Fruit fly (Drosophila melanogaster) whole organism, embryonic: ENCODE results near the gene Pdzd8.

Experiments used
- Atf3 ChIP-seq: fragments of 200-800 bp; sonication (Bioruptor generic); optimal IDR thresholded peaks from 3 replicates; lab custom pipeline; 2016; ENCODE audit warnings: missing biosample characterization, missing genetic modification characterization
- Bteb2 ChIP-seq: fragments of 200-800 bp; sonication (Bioruptor generic); optimal IDR thresholded peaks from 2 replicates; lab custom pipeline; 2016; ENCODE audit warnings: missing biosample characterization, missing genetic modification characterization
- CG10654 ChIP-seq: fragments of 200-800 bp; sonication (Bioruptor generic); optimal IDR thresholded peaks from 2 replicates; lab custom pipeline; 2016; ENCODE audit warnings: missing biosample characterization, missing genetic modification characterization
- CG10959 ChIP-seq: fragments of 200-800 bp; sonication (Bioruptor generic); IDR thresholded peaks from 2 replicates; pipeline ENCODE4 v1.3.6; 2022; ENCODE audit warnings: missing biosample characterization, missing genetic modification characterization
- CG14050 ChIP-seq: fragments of 200-800 bp; sonication (Bioruptor generic); IDR thresholded peaks from 3 replicates; pipeline ENCODE4 v1.3.6; 2022; ENCODE audit warnings: missing biosample characterization, missing genetic modification characterization
- CG14965 ChIP-seq: fragments of 200-800 bp; sonication (Bioruptor generic); optimal IDR thresholded peaks from 2 replicates; lab custom pipeline; 2016; ENCODE audit warnings: missing biosample characterization, missing genetic modification characterization, borderline replicate concordance
- CG15696 ChIP-seq: fragments of 200-800 bp; sonication (Bioruptor generic); optimal IDR thresholded peaks from 2 replicates; lab custom pipeline; 2019; ENCODE audit warnings: missing biosample characterization, mild to moderate bottlenecking, missing genetic modification characterization, moderate library complexity
- CG17359 ChIP-seq: fragments of 200-800 bp; sonication (Bioruptor generic); optimal IDR thresholded peaks from 3 replicates; lab custom pipeline; 2018; ENCODE audit warnings: missing biosample characterization, mild to moderate bottlenecking, missing genetic modification characterization, moderate library complexity
- CG17361 ChIP-seq: fragments of 200-800 bp; sonication (Bioruptor generic); IDR thresholded peaks from 3 replicates; pipeline ENCODE4 v1.3.6; 2022; ENCODE audit warnings: missing biosample characterization, missing genetic modification characterization
- CG18476 ChIP-seq: fragments of 200-800 bp; sonication (Bioruptor generic); optimal IDR thresholded peaks from 2 replicates; lab custom pipeline; 2016; ENCODE audit warnings: missing biosample characterization, mild to moderate bottlenecking, missing genetic modification characterization
- CG18619 ChIP-seq: fragments of 200-800 bp; sonication (Bioruptor generic); optimal IDR thresholded peaks from 3 replicates; lab custom pipeline; 2017; ENCODE audit warnings: missing biosample characterization, mild to moderate bottlenecking, missing genetic modification characterization
- CG2116 ChIP-seq: fragments of 200-800 bp; sonication (Bioruptor generic); optimal IDR thresholded peaks from 3 replicates; lab custom pipeline; 2018; ENCODE audit warnings: missing biosample characterization, mild to moderate bottlenecking, missing genetic modification characterization
- CG2129 ChIP-seq: fragments of 200-800 bp; sonication (Bioruptor generic); IDR thresholded peaks from 2 replicates; pipeline ENCODE4 v1.3.6; 2022; ENCODE audit warnings: missing biosample characterization, missing genetic modification characterization; ENCODE audit not compliant: partially characterized antibody
- CG2875 ChIP-seq: fragments of 200-800 bp; sonication (Bioruptor generic); optimal IDR thresholded peaks from 2 replicates; lab custom pipeline; 2017; ENCODE audit warnings: missing biosample characterization, mild to moderate bottlenecking, missing genetic modification characterization, missing genetic modification reagents
- CG3065 ChIP-seq: fragments of 200-800 bp; sonication (Bioruptor generic); optimal IDR thresholded peaks from 2 replicates; lab custom pipeline; 2016; ENCODE audit warnings: missing biosample characterization, missing genetic modification characterization
- CG31441 ChIP-seq: fragments of 200-800 bp; sonication (Bioruptor generic); IDR thresholded peaks from 2 replicates; pipeline ENCODE4 v1.3.6; 2022; ENCODE audit warnings: missing biosample characterization, missing genetic modification characterization
- CG3281 ChIP-seq: fragments of 200-800 bp; sonication (Bioruptor generic); optimal IDR thresholded peaks from 3 replicates; lab custom pipeline; 2017; ENCODE audit warnings: missing biosample characterization, mild to moderate bottlenecking, missing genetic modification characterization
- CG34224 ChIP-seq: fragments of 200-800 bp; sonication (Bioruptor generic); IDR thresholded peaks from 3 replicates; pipeline ENCODE4 v1.3.6; 2022; ENCODE audit warnings: missing biosample characterization, missing genetic modification characterization; ENCODE audit not compliant: partially characterized antibody
- CG8089 ChIP-seq: fragments of 200-800 bp; sonication (Bioruptor generic); optimal IDR thresholded peaks from 3 replicates; lab custom pipeline; 2016; ENCODE audit warnings: missing biosample characterization, missing genetic modification characterization
- CG9609 ChIP-seq: fragments of 200-800 bp; sonication (Bioruptor generic); optimal IDR thresholded peaks from 3 replicates; lab custom pipeline; 2016; ENCODE audit warnings: missing biosample characterization, missing genetic modification characterization
- CHES-1-like ChIP-seq: fragments of 200-800 bp; sonication (Bioruptor generic); optimal IDR thresholded peaks from 2 replicates; lab custom pipeline; 2016; ENCODE audit warnings: missing biosample characterization, missing genetic modification characterization
- CkIIα-i1 ChIP-seq: fragments of 200-800 bp; sonication (Bioruptor generic); IDR thresholded peaks from 2 replicates; pipeline ENCODE4 v1.3.6; 2022; ENCODE audit warnings: missing biosample characterization, missing genetic modification characterization
- D19B ChIP-seq: fragments of 200-800 bp; sonication (Bioruptor generic); optimal IDR thresholded peaks from 2 replicates; lab custom pipeline; 2017; ENCODE audit warnings: missing biosample characterization, mild to moderate bottlenecking, missing genetic modification characterization
- Ets65A ChIP-seq: fragments of 200-800 bp; sonication (Bioruptor generic); peaks from one replicate; lab custom pipeline; 2016; ENCODE audit warnings: missing biosample characterization, missing genetic modification characterization
- Fer3 ChIP-seq: fragments of 200-800 bp; sonication (Bioruptor generic); optimal IDR thresholded peaks from 2 replicates; lab custom pipeline; 2018; ENCODE audit warnings: missing biosample characterization, mild to moderate bottlenecking, missing genetic modification characterization, moderate library complexity
- HHEX ChIP-seq: fragments of 200-800 bp; sonication (Bioruptor generic); optimal IDR thresholded peaks from 3 replicates; lab custom pipeline; 2017; ENCODE audit warnings: missing biosample characterization, mild to moderate bottlenecking, missing genetic modification characterization, missing genetic modification reagents
- HLH3B ChIP-seq: fragments of 200-800 bp; sonication (Bioruptor generic); IDR thresholded peaks from 2 replicates; pipeline ENCODE4 v1.3.6; 2022; ENCODE audit warnings: missing biosample characterization, missing genetic modification characterization
- Hey ChIP-seq: fragments of 200-800 bp; sonication (Bioruptor generic); optimal IDR thresholded peaks from 3 replicates; lab custom pipeline; 2018; ENCODE audit warnings: missing biosample characterization, mild to moderate bottlenecking, missing genetic modification characterization
- HmgD ChIP-seq: fragments of 200-800 bp; sonication (Bioruptor generic); optimal IDR thresholded peaks from 3 replicates; lab custom pipeline; 2016; ENCODE audit warnings: missing biosample characterization, missing genetic modification characterization
- Lim3 ChIP-seq: fragments of 200-800 bp; sonication (Bioruptor generic); IDR thresholded peaks from 2 replicates; pipeline ENCODE4 v1.3.6; 2022; ENCODE audit warnings: missing biosample characterization, missing genetic modification characterization
- Lpt ChIP-seq: fragments of >200 bp; optimal IDR thresholded peaks from 2 replicates; lab custom pipeline; 2018; ENCODE audit warnings: missing biosample characterization, missing genetic modification characterization
- Med ChIP-seq: fragments of 200-800 bp; sonication (Bioruptor generic); peaks from one replicate; lab custom pipeline; 2016; ENCODE audit warnings: missing biosample characterization, missing genetic modification characterization, mild to moderate bottlenecking, inconsistent platforms, moderate library complexity
- ac ChIP-seq: fragments of 200-800 bp; sonication (Bioruptor generic); optimal IDR thresholded peaks from 3 replicates; lab custom pipeline; 2017; ENCODE audit warnings: missing biosample characterization, mild to moderate bottlenecking, missing genetic modification characterization
- bab2 ChIP-seq: fragments of 200-800 bp; sonication (Bioruptor generic); optimal IDR thresholded peaks from 2 replicates; lab custom pipeline; 2016; ENCODE audit warnings: missing biosample characterization, missing genetic modification characterization
- bigmax ChIP-seq: fragments of 200-800 bp; sonication (Bioruptor generic); optimal IDR thresholded peaks from 2 replicates; lab custom pipeline; 2018; ENCODE audit warnings: missing biosample characterization, mild to moderate bottlenecking, missing genetic modification characterization
- cad ChIP-seq: fragments of >200 bp; optimal IDR thresholded peaks from 2 replicates; lab custom pipeline; 2017; ENCODE audit warnings: missing biosample characterization, missing genetic modification characterization
- chinmo ChIP-seq: fragments of 200-800 bp; sonication (Bioruptor generic); IDR thresholded peaks from 4 replicates; pipeline ENCODE4 v1.3.6; 2022; ENCODE audit warnings: missing biosample characterization, missing genetic modification characterization; ENCODE audit not compliant: partially characterized antibody
- ci ChIP-seq: fragments of 200-800 bp; sonication (Bioruptor generic); IDR thresholded peaks from 3 replicates; pipeline ENCODE4 v1.3.6; 2022; ENCODE audit warnings: missing biosample characterization, missing genetic modification characterization
- danr ChIP-seq: fragments of 200-800 bp; sonication (Bioruptor generic); IDR thresholded peaks from 2 replicates; pipeline ENCODE4 v1.3.6; 2022; ENCODE audit warnings: missing biosample characterization, missing genetic modification characterization
- dm ChIP-seq: fragments of 200-800 bp; sonication (Bioruptor generic); optimal IDR thresholded peaks from 3 replicates; lab custom pipeline; 2016; ENCODE audit warnings: missing biosample characterization, missing genetic modification characterization
- en ChIP-seq: fragments of 200-800 bp; sonication (Bioruptor generic); optimal IDR thresholded peaks from 2 replicates; lab custom pipeline; 2016; ENCODE audit warnings: missing biosample characterization, missing genetic modification characterization
- fd64A ChIP-seq: fragments of 200-800 bp; sonication (Bioruptor generic); optimal IDR thresholded peaks from 3 replicates; lab custom pipeline; 2018; ENCODE audit warnings: missing biosample characterization, mild to moderate bottlenecking, missing genetic modification characterization
- h ChIP-seq: fragments of >200 bp; optimal IDR thresholded peaks from 2 replicates; lab custom pipeline; 2017
- knrl ChIP-seq: fragments of 200-800 bp; sonication (Bioruptor generic); IDR thresholded peaks from 3 replicates; pipeline ENCODE4 v1.3.6; 2022; ENCODE audit warnings: missing biosample characterization, missing genetic modification characterization; ENCODE audit not compliant: partially characterized antibody
- mld ChIP-seq: fragments of 200-800 bp; sonication (Bioruptor generic); IDR thresholded peaks from 3 replicates; pipeline ENCODE4 v1.3.6; 2022; ENCODE audit warnings: missing biosample characterization, missing genetic modification characterization; ENCODE audit not compliant: partially characterized antibody
- pb ChIP-seq: fragments of 200-800 bp; sonication (Bioruptor generic); optimal IDR thresholded peaks from 3 replicates; lab custom pipeline; 2016; ENCODE audit warnings: missing biosample characterization, missing genetic modification characterization
- ro ChIP-seq: fragments of 200-800 bp; sonication (Bioruptor generic); IDR thresholded peaks from 2 replicates; pipeline ENCODE4 v1.3.6; 2022; ENCODE audit warnings: missing biosample characterization, missing genetic modification characterization
- row ChIP-seq: fragments of 200-800 bp; sonication (Bioruptor generic); IDR thresholded peaks from 3 replicates; pipeline ENCODE4 v1.3.6; 2022; ENCODE audit warnings: missing biosample characterization, missing genetic modification characterization
- tio ChIP-seq: fragments of 200-800 bp; sonication (Bioruptor generic); optimal IDR thresholded peaks from 2 replicates; lab custom pipeline; 2017; ENCODE audit warnings: missing biosample characterization, missing genetic modification characterization, inconsistent platforms
- toy ChIP-seq: fragments of 200-800 bp; sonication (Bioruptor generic); IDR thresholded peaks from 2 replicates; pipeline ENCODE4 v1.3.6; 2022; ENCODE audit warnings: missing biosample characterization, missing genetic modification characterization
- trem ChIP-seq: fragments of 200-800 bp; optimal IDR thresholded peaks from 3 replicates; lab custom pipeline; 2019; ENCODE audit warnings: missing biosample characterization, mild to moderate bottlenecking, missing genetic modification characterization, moderate library complexity
- vfl ChIP-seq: fragments of 200-800 bp; sonication (Bioruptor generic); optimal IDR thresholded peaks from 2 replicates; lab custom pipeline; 2016; ENCODE audit warnings: missing biosample characterization, missing genetic modification characterization

Gene Pdzd8

dm6 chrX:11925213-11925612 lies 5.4 kb downstream of the Pdzd8 start (continued):
- TF ChIP-seq CHES-1-like (no peak), row (peak; percentile 72), bigmax (GFP tag; lab: Kevin White, UChicago) (no peak), CG3065 (GFP tag; lab: Kevin White, UChicago) (no peak), Lpt (GFP tag; lab: Kevin White, UChicago) (no peak), CG2129 (GFP tag; lab: Robert Waterston, UW) (no peak), HHEX (GFP tag; lab: Kevin White, UChicago) (peak; percentile 13), HLH3B (GFP tag; lab: Robert Waterston, UW) (peak; percentile 69), vfl (no peak), mld (no peak), CkIIα-i1 (GFP tag; lab: Robert Waterston, UW) (no peak), HmgD (GFP tag; lab: Kevin White, UChicago) (no peak), CG15696 (tag; lab: Kevin White, UChicago) (no peak), CG2116 (GFP tag; lab: Kevin White, UChicago) (no peak), knrl (GFP tag; lab: Robert Waterston, UW) (no peak), CG34224 (no peak), Atf3 (GFP tag; lab: Kevin White, UChicago) (no peak), bab2 (GFP tag; lab: Kevin White, UChicago) (no peak), h (lab: Kevin White, UChicago) (no peak), tio (GFP tag; lab: Kevin White, UChicago) (no peak), CG3281 (GFP tag; lab: Kevin White, UChicago) (peak; percentile 60), ac (GFP tag; lab: Kevin White, UChicago) (no peak), CG18619 (GFP tag; lab: Kevin White, UChicago) (no peak), trem (tag; lab: Kevin White, UChicago) (no peak), ro (GFP tag; lab: Robert Waterston, UW) (0 out of 2 replicates have a peak, but pooled peaks have one; percentile 33), chinmo (GFP tag; lab: Robert Waterston, UW) (no peak), Hey (no peak), CG31441 (GFP tag; lab: Robert Waterston, UW) (0 out of 2 replicates have a peak, but pooled peaks have one; percentile 40), CG17359 (peak; percentile 48), CG9609 (GFP tag; lab: Kevin White, UChicago) (no peak), CG8089 (GFP tag; lab: Kevin White, UChicago) (no peak), pb (GFP tag; lab: Kevin White, UChicago) (no peak), fd64A (GFP tag; lab: Kevin White, UChicago) (no peak), D19B (GFP tag; lab: Kevin White, UChicago) (no peak), CG10654 (GFP tag; lab: Kevin White, UChicago) (no peak), Lim3 (GFP tag; lab: Robert Waterston, UW) (no peak), danr (GFP tag; lab: Robert Waterston, UW) (no peak), toy (GFP tag; lab: Robert Waterston, UW) (no peak), Fer3 (tag; lab: Kevin White, UChicago) (peak; percentile 59), cad (GFP tag; lab: Kevin White, UChicago) (no peak), ci (GFP tag; lab: Robert Waterston, UW) (peak; percentile 76; the same call in 2 of the 3 replicates), dm (GFP tag; lab: Kevin White, UChicago) (no peak), en (no peak), Med (GFP tag; lab: Kevin White, UChicago) (no peak), CG17361 (no peak), Ets65A (GFP tag; lab: Kevin White, UChicago) (peak; percentile 22), CG18476 (GFP tag; lab: Kevin White, UChicago) (no peak), CG14965 (GFP tag; lab: Kevin White, UChicago) (no peak), CG14050 (GFP tag; lab: Robert Waterston, UW) (peak; percentile 36; the same call in 2 of the 3 replicates), Bteb2 (GFP tag; lab: Kevin White, UChicago) (no peak), CG10959 (no peak), CG2875 (GFP tag; lab: Kevin White, UChicago) (no peak)
